Worm (Caenorhabditis elegans): ENCODE measurements around the gene F19C6.2.

ce11 chrX:10051625-10052024 is 50.9 kb downstream of the F19C6.2 start:
- TF ChIP-seq elt-3 (tag; optimal IDR thresholded peaks at IDR 0.05): no peak
- TF ChIP-seq ztf-4 (tag; optimal IDR thresholded peaks at IDR 0.05): no peak
- TF ChIP-seq mdl-1 (tag; optimal IDR thresholded peaks at IDR 0.05): peak in 1 of 2 experiments; percentile 44
- TF ChIP-seq aly-2 (tag; optimal IDR thresholded peaks at IDR 0.05): no peak
- TF ChIP-seq R02D3.7 (tag; optimal IDR thresholded peaks at IDR 0.05): no peak
- TF ChIP-seq lin-11 (tag; optimal IDR thresholded peaks at IDR 0.05): no peak
- no peak for TF ChIP-seq alr-1 (tag; optimal IDR thresholded peaks at IDR 0.05)
- TF ChIP-seq egl-27 (tag; optimal IDR thresholded peaks at IDR 0.05): no peak
- no peak for TF ChIP-seq elt-1 (tag; optimal IDR thresholded peaks at IDR 0.05)
- no peak for TF ChIP-seq ama-1 (optimal IDR thresholded peaks at IDR 0.05)
- no peak for TF ChIP-seq snpc-4 (tag; optimal IDR thresholded peaks at IDR 0.05)
- TF ChIP-seq nhr-77 (tag; optimal IDR thresholded peaks at IDR 0.05): no peak

Measured in whole organism, L2 larva.